Worm (Caenorhabditis elegans) whole organism, mixed stage, embryonic: ENCODE data around the gene F46B3.14.
A peak's percentile ranks its signal among the peaks of the same experiment; 100 is the strongest.

Experiments
- M03D4.4 ChIP-seq: sonication (generic microtip); optimal IDR thresholded peaks from 2 replicates; lab custom pipeline; 2017; ENCODE audit warnings: mild to moderate bottlenecking, missing genetic modification characterization, missing compliant biosample characterization
- bed-3 ChIP-seq: fragments of 200-800 bp; sonication (Bioruptor generic); optimal IDR thresholded peaks from 3 replicates; lab custom pipeline; 2018; ENCODE audit warnings: mild to moderate bottlenecking, missing genetic modification characterization, moderate library complexity, missing compliant biosample characterization
- blmp-1 ChIP-seq: fragments of 150-350 bp; optimal IDR thresholded peaks from 2 replicates; lab custom pipeline; 2014; ENCODE audit warnings: missing biosample characterization, missing genetic modification characterization
- ceh-39 ChIP-seq: fragments of 150-350 bp; optimal IDR thresholded peaks from 2 replicates; lab custom pipeline; 2014; ENCODE audit warnings: missing biosample characterization, missing genetic modification characterization
- ceh-43 ChIP-seq: fragments of 200-800 bp; sonication (Bioruptor generic); optimal IDR thresholded peaks from 2 replicates; lab custom pipeline; 2018; ENCODE audit warnings: mild to moderate bottlenecking, missing genetic modification characterization, moderate library complexity, missing compliant biosample characterization
- ceh-83 ChIP-seq: fragments of 200-800 bp; sonication (Bioruptor generic); optimal IDR thresholded peaks from 2 replicates; lab custom pipeline; 2018; ENCODE audit warnings: mild to moderate bottlenecking, missing genetic modification characterization, missing compliant biosample characterization
- ces-1 ChIP-seq: fragments of 150-350 bp; optimal IDR thresholded peaks from 2 replicates; lab custom pipeline; 2014; ENCODE audit warnings: missing biosample characterization, missing genetic modification reagents, missing genetic modification characterization
- cnd-1 ChIP-seq: fragments of 200-800 bp; sonication (Bioruptor generic); optimal IDR thresholded peaks from 2 replicates; lab custom pipeline; 2018; ENCODE audit warnings: mild to moderate bottlenecking, missing genetic modification characterization, missing compliant biosample characterization
- drap-1 ChIP-seq: fragments of 200-800 bp; sonication (Bioruptor generic); optimal IDR thresholded peaks from 3 replicates; lab custom pipeline; 2018; ENCODE audit warnings: mild to moderate bottlenecking, missing genetic modification characterization, missing compliant biosample characterization
- flh-1 ChIP-seq: fragments of 200-800 bp; sonication (Bioruptor generic); optimal IDR thresholded peaks from 2 replicates; lab custom pipeline; 2018; ENCODE audit warnings: mild to moderate bottlenecking, missing genetic modification characterization, moderate library complexity, missing compliant biosample characterization
- ham-2 ChIP-seq: fragments of 200-800 bp; sonication (Bioruptor generic); optimal IDR thresholded peaks from 2 replicates; lab custom pipeline; 2018; ENCODE audit warnings: mild to moderate bottlenecking, missing genetic modification characterization, missing compliant biosample characterization
- hlh-1 ChIP-seq: fragments of 150-350 bp; optimal IDR thresholded peaks from 2 replicates; lab custom pipeline; 2014; ENCODE audit warnings: missing biosample characterization, missing genetic modification reagents, missing genetic modification characterization
- lin-13 ChIP-seq: fragments of 150-350 bp; optimal IDR thresholded peaks from 2 replicates; lab custom pipeline; 2014; ENCODE audit warnings: missing biosample characterization, missing genetic modification characterization
- lin-32 ChIP-seq: fragments of 200-800 bp; sonication (Bioruptor generic); optimal IDR thresholded peaks from 2 replicates; lab custom pipeline; 2018; ENCODE audit warnings: mild to moderate bottlenecking, missing genetic modification characterization, missing compliant biosample characterization
- lsy-2 ChIP-seq: fragments of 150-350 bp; optimal IDR thresholded peaks from 2 replicates; lab custom pipeline; 2014; ENCODE audit warnings: missing biosample characterization, missing genetic modification characterization
- mab-5 ChIP-seq: fragments of 150-350 bp; optimal IDR thresholded peaks from 2 replicates; lab custom pipeline; 2014; ENCODE audit warnings: missing biosample characterization, missing genetic modification characterization
- mep-1 ChIP-seq: fragments of 150-350 bp; optimal IDR thresholded peaks from 2 replicates; lab custom pipeline; 2017; ENCODE audit warnings: missing biosample characterization, missing genetic modification reagents, missing genetic modification characterization, inconsistent platforms
- mls-2 ChIP-seq: sonication (generic microtip); optimal IDR thresholded peaks from 2 replicates; lab custom pipeline; 2016; ENCODE audit warnings: mild to moderate bottlenecking, missing genetic modification characterization, moderate library complexity, missing compliant biosample characterization
- nhr-2 ChIP-seq: fragments of 150-350 bp; optimal IDR thresholded peaks from 2 replicates; lab custom pipeline; 2014; ENCODE audit warnings: missing biosample characterization, missing genetic modification characterization
- nhr-237 ChIP-seq: fragments of 150-350 bp; optimal IDR thresholded peaks from 2 replicates; lab custom pipeline; 2014; ENCODE audit warnings: missing biosample characterization, missing genetic modification characterization
- nhr-28 ChIP-seq: fragments of 150-350 bp; optimal IDR thresholded peaks from 2 replicates; lab custom pipeline; 2014; ENCODE audit warnings: missing biosample characterization, missing genetic modification characterization
- nhr-76 ChIP-seq: sonication (generic microtip); optimal IDR thresholded peaks from 2 replicates; lab custom pipeline; 2017; ENCODE audit warnings: missing biosample characterization, missing genetic modification characterization
- pha-4 ChIP-seq: fragments of 150-350 bp; optimal IDR thresholded peaks from 2 replicates; lab custom pipeline; 2018; ENCODE audit warnings: missing biosample characterization, missing genetic modification reagents, missing genetic modification characterization
- sem-2 ChIP-seq: fragments of 200-800 bp; sonication (Bioruptor generic); optimal IDR thresholded peaks from 2 replicates; lab custom pipeline; 2018; ENCODE audit warnings: mild to moderate bottlenecking, missing genetic modification characterization, missing compliant biosample characterization
- snpc-4 ChIP-seq: fragments of 150-350 bp; optimal IDR thresholded peaks from 2 replicates; lab custom pipeline; 2014; ENCODE audit warnings: missing biosample characterization, missing genetic modification characterization
- sptf-1 ChIP-seq: sonication (generic microtip); optimal IDR thresholded peaks from 2 replicates; lab custom pipeline; 2017; ENCODE audit warnings: mild to moderate bottlenecking, missing genetic modification characterization, moderate library complexity, missing compliant biosample characterization
- tbx-8 ChIP-seq: fragments of 200-800 bp; sonication (Bioruptor generic); optimal IDR thresholded peaks from 2 replicates; lab custom pipeline; 2018; ENCODE audit warnings: mild to moderate bottlenecking, missing genetic modification characterization, moderate library complexity, missing compliant biosample characterization
- unc-62 ChIP-seq: fragments of 150-350 bp; optimal IDR thresholded peaks from 2 replicates; lab custom pipeline; 2014; ENCODE audit warnings: missing biosample characterization, missing genetic modification reagents, missing genetic modification characterization
- zip-8 ChIP-seq: fragments of 150-350 bp; optimal IDR thresholded peaks from 2 replicates; lab custom pipeline; 2014; ENCODE audit warnings: missing biosample characterization, missing genetic modification characterization
- ztf-11 ChIP-seq: fragments of 150-350 bp; optimal IDR thresholded peaks from 2 replicates; lab custom pipeline; 2014; ENCODE audit warnings: missing biosample characterization, missing genetic modification characterization

The F46B3.14 gene

DNA sequence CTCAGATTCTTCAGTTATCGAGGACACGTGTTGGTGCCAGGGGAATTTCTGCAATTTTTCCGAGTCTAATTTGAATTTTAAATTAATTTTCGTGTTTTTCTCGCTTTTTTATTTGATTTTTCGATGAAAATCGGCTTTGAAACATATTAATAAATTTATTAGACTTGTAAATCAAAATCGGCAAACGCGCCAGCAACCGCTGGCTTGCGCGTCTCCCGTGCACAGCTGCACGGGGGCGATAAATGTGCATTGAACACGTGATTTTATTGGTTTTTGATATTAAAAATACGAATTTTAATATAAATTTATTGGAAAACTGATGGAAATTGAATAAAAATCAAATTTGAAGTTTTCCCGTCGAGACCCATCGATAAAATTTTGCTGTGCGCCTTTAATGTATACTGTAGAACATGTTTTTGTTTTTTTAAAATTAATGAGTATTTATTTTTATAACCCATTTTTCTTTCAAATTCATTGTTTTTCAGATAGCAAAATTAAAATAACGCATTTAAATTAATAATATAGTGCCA is 50.6 kb downstream of the F46B3.14 start, which contains the start of gene F26F2.7:
Gene F26F2.7, plus strand, starts transcription at position 480 of the 530 bp plus-strand sequence.
- peak; percentile 77 for TF ChIP-seq ces-1 (GFP tag; lab: Kevin White, UChicago)
- TF ChIP-seq ztf-11 (tag; lab: Kevin White, UChicago) = no peak
- TF ChIP-seq lin-32 (GFP tag; lab: Kevin White, UChicago) = peak; percentile 17
- TF ChIP-seq ham-2 (GFP tag; lab: Kevin White, UChicago) = no peak
- peak; percentile 71 for TF ChIP-seq drap-1 (GFP tag; lab: Kevin White, UChicago)
- peak; percentile 12 for TF ChIP-seq ceh-39 (tag; lab: Kevin White, UChicago)
- TF ChIP-seq unc-62 = no peak
- TF ChIP-seq nhr-28 (tag; lab: Kevin White, UChicago) = no peak
- TF ChIP-seq zip-8 (tag; lab: Kevin White, UChicago) = no peak
- no peak for TF ChIP-seq nhr-2 (tag; lab: Kevin White, UChicago)
- peak; percentile 34 for TF ChIP-seq ceh-43 (GFP tag; lab: Kevin White, UChicago)
- TF ChIP-seq sem-2 (GFP tag; lab: Kevin White, UChicago) = no peak
- no peak for TF ChIP-seq nhr-76 (tag; lab: Kevin White, UChicago)
- no peak for TF ChIP-seq bed-3 (GFP tag; lab: Kevin White, UChicago)
- peak; percentile 61 for TF ChIP-seq ceh-83 (GFP tag; lab: Kevin White, UChicago)
- TF ChIP-seq cnd-1 (tag; lab: Kevin White, UChicago) = peak; percentile 48
- TF ChIP-seq blmp-1 = no peak
- TF ChIP-seq snpc-4 (tag; lab: Kevin White, UChicago) = no peak
- peak; percentile 45 for TF ChIP-seq mab-5 (tag; lab: Kevin White, UChicago)
- no peak for TF ChIP-seq nhr-237 (tag; lab: Kevin White, UChicago)
- TF ChIP-seq lsy-2 (tag; lab: Kevin White, UChicago) = peak; percentile 57
- TF ChIP-seq hlh-1 (tag; lab: Kevin White, UChicago) = peak; percentile 23
- TF ChIP-seq M03D4.4 (tag; lab: Kevin White, UChicago) = peak; percentile 53
- no peak for TF ChIP-seq flh-1 (GFP tag; lab: Kevin White, UChicago)
- peak; percentile 74 for TF ChIP-seq mep-1
- TF ChIP-seq lin-13 (tag; lab: Kevin White, UChicago) = peak; percentile 70
- peak; percentile 67 for TF ChIP-seq mls-2 (tag; lab: Kevin White, UChicago)
- TF ChIP-seq tbx-8 (GFP tag; lab: Kevin White, UChicago) = no peak
- TF ChIP-seq pha-4 (tag; lab: Kevin White, UChicago) = peak; percentile 23
- TF ChIP-seq sptf-1 (tag; lab: Kevin White, UChicago) = peak; percentile 95
